Fruit fly (Drosophila melanogaster) whole organism: Measurements from ENCODE around the gene Past1.

Experiments used
- CG8478 ChIP-seq: fragments of >200 bp; optimal IDR thresholded peaks from 2 replicates; lab custom pipeline; 2018; ENCODE audit warnings: inconsistent platforms
- Dll ChIP-seq: fragments of >200 bp; optimal IDR thresholded peaks from 2 replicates; lab custom pipeline; 2017
- EcR ChIP-seq, 2 experiments: fragments of >200 bp; optimal IDR thresholded peaks; 2 replicates each; lab custom pipeline; 2017; ENCODE audit warnings: missing biosample characterization in 2 of 2, missing genetic modification characterization in 2 of 2, missing genetic modification reagents in 2 of 2
- pan ChIP-seq: fragments of >200 bp; optimal IDR thresholded peaks from 2 replicates; lab custom pipeline; 2017
- psq ChIP-seq: fragments of >200 bp; optimal IDR thresholded peaks from 2 replicates; lab custom pipeline; 2017
- usp ChIP-seq: fragments of >200 bp; optimal IDR thresholded peaks from 2 replicates; lab custom pipeline; 2017; ENCODE audit warnings: missing biosample characterization, missing genetic modification characterization, mixed read lengths

Past1 gene

dm6 chr3R:12697022-12697421 is at the start of gene Past1:
TSS of gene Past1 (plus strand) at chr3R:12697322.
- TF ChIP-seq usp: no peak
- no peak for TF ChIP-seq psq (lab: Kevin White, UChicago)

DNA sequence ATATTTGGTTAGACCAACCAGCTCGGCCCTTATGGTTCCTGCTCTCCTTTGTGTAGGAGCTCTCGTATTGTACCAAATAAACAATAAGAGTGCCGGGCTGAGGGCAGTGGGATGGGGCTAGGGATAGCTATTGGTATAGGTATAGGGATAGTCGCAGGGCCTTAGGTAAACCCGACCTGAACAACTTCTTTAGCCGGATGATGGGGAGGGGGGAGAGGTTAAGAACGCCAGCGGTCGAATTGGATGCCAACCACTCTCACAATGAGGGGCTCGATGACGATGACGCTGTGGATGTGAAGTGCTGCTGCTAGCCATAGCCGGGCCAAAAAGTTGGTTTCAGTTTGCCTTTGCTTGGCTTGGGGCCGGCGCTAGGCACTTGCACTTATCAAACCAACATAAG is 49.8 kb upstream of the Past1 start:
- TF ChIP-seq CG8478 (lab: Kevin White, UChicago) (no peak), usp (no peak), psq (lab: Kevin White, UChicago) (no peak), pan (lab: Kevin White, UChicago) (no peak), EcR (GFP tag; optimal IDR thresholded peaks at IDR 0.05; lab: Kevin White, UChicago) (no peak), Dll (lab: Kevin White, UChicago) (no peak)

DNA sequence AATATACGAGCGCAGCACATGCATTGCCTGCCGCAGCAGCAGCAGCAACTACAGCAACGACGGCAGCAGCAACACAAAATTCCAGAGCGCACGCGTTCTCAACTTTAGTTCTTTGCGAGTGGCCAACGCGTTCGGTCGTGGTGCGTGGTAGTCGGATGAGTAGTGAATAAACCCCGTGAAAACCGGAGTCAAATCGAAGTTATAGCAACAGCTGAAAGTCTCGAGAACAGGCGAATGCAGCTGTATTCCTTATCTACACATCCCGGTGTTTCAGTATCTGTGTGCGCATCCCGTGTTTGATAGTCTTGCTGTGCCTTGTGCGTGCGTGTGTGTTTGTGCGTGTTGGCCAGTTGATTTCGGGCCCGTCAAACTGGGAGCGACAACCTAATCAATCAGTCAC is 49.2 kb upstream of the Past1 start, which contains the start of gene Dtg:
Gene Dtg, plus strand, starts transcription at position 105 of the 400 bp plus-strand sequence.
- TF ChIP-seq EcR (GFP tag; optimal IDR thresholded peaks at IDR 0.05; lab: Kevin White, UChicago) (peak in 1 of 2 experiments; percentile 30), psq (lab: Kevin White, UChicago) (no peak)

- TF ChIP-seq CG8478 (lab: Kevin White, UChicago): no peak
- no peak for TF ChIP-seq psq (lab: Kevin White, UChicago)
- TF ChIP-seq EcR (GFP tag; optimal IDR thresholded peaks at IDR 0.05; lab: Kevin White, UChicago): no peak
Observed at dm6 chr3R:12649099-12650029, 47.8 kb upstream of the Past1 start.

dm6 chr3R:12650537-12650936 is 46.6 kb upstream of the Past1 start:
- TF ChIP-seq Dll (lab: Kevin White, UChicago) (no peak), CG8478 (lab: Kevin White, UChicago) (no peak), usp (no peak), psq (lab: Kevin White, UChicago) (no peak), pan (lab: Kevin White, UChicago) (no peak), EcR (GFP tag; optimal IDR thresholded peaks at IDR 0.05; lab: Kevin White, UChicago) (no peak)

DNA sequence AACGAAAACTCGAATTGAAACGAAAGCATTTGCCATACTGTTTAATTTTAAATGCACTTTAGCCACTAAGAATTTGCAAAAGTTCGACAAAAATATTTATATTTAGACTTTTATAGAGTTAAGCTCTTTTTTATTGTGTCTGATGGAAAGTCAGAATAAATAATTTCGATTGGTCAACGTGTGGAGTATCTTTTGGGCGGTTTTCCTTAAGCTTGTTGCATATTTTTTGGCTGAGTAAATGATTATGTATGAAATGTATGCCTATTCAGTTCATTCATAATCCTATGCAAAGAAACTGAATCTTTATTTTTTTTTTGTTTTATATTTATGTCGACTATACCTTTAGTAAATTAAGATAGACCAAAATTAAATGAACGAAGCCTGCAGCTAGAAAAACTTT is 44.4 kb upstream of the Past1 start:
- TF ChIP-seq Dll (lab: Kevin White, UChicago) (no peak), psq (lab: Kevin White, UChicago) (no peak), usp (no peak), EcR (GFP tag; optimal IDR thresholded peaks at IDR 0.05; lab: Kevin White, UChicago) (no peak), pan (lab: Kevin White, UChicago) (no peak), CG8478 (lab: Kevin White, UChicago) (no peak)

dm6 chr3R:12653511-12654252 is 43.4 kb upstream of the Past1 start:
- TF ChIP-seq CG8478 (lab: Kevin White, UChicago): no peak
- TF ChIP-seq Dll (lab: Kevin White, UChicago): no peak
- TF ChIP-seq pan (lab: Kevin White, UChicago): no peak
- TF ChIP-seq EcR (GFP tag; optimal IDR thresholded peaks at IDR 0.05; lab: Kevin White, UChicago): no peak
- TF ChIP-seq psq (lab: Kevin White, UChicago): no peak
- no peak for TF ChIP-seq usp

- TF ChIP-seq psq (lab: Kevin White, UChicago): no peak
Observed at dm6 chr3R:12654253-12654623, 42.9 kb upstream of the Past1 start, which contains the start of gene CG6225. TSS of gene CG6225 (plus strand) at chr3R:12654577.

- TF ChIP-seq CG8478 (lab: Kevin White, UChicago): no peak
- no peak for TF ChIP-seq pan (lab: Kevin White, UChicago)
- no peak for TF ChIP-seq psq (lab: Kevin White, UChicago)
- no peak for TF ChIP-seq EcR (GFP tag; optimal IDR thresholded peaks at IDR 0.05; lab: Kevin White, UChicago)
- no peak for TF ChIP-seq usp
- no peak for TF ChIP-seq Dll (lab: Kevin White, UChicago)
Observed at dm6 chr3R:12656946-12657566, 40.1 kb upstream of the Past1 start.

dm6 chr3R:12662531-12662930 is 34.6 kb upstream of the Past1 start, which contains the start of gene CG14395:
TSS of gene CG14395 (plus strand) at chr3R:12662831.
- no peak for TF ChIP-seq Dll (lab: Kevin White, UChicago)

DNA sequence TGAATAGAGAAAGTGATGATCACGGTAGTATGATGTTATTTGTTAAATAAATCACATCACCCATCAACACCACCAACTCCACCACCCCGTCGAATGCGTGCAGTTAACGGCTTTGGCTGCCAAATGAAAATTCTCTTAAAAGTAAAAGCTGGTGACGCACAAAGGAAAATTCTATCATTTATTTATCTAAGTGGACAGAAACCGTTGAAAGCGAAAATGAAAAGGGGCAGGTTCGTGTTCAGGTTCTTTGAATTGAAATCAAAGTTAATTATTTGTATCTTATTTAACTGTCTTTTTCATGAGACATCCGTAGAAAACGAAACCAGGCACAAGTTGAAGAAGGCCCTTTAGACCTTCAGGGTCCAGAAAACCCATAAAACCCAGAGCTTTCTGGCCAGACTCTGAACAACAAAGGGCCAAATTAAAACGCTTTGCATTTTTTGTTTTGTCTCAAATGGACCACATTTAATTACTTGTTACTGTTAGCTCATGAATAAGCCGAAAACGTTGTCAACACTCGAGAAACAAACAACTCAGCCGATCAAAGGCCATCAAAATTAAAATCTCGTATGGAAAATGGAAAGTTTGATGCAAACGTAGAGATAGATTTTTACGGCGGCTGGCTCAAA is 30.8 kb upstream of the Past1 start:
- TF ChIP-seq psq (lab: Kevin White, UChicago) (no peak), pan (lab: Kevin White, UChicago) (no peak), usp (no peak), CG8478 (lab: Kevin White, UChicago) (no peak), EcR (GFP tag; optimal IDR thresholded peaks at IDR 0.05; lab: Kevin White, UChicago) (no peak), Dll (lab: Kevin White, UChicago) (no peak)
